Worm (Caenorhabditis elegans) whole organism, early embryonic: Measurements from ENCODE around the gene pho-7.

Experiments
- B0310.2 ChIP-seq: sonication (generic microtip); optimal IDR thresholded peaks from 2 replicates; lab custom pipeline; 2016; ENCODE audit warnings: mild to moderate bottlenecking, missing genetic modification characterization, missing compliant biosample characterization
- F13C5.2 ChIP-seq: sonication (generic microtip); optimal IDR thresholded peaks from 2 replicates; lab custom pipeline; 2017; ENCODE audit warnings: mild to moderate bottlenecking, missing genetic modification characterization, inconsistent platforms, missing compliant biosample characterization
- aly-1 ChIP-seq: sonication (generic microtip); optimal IDR thresholded peaks from 2 replicates; lab custom pipeline; 2016; ENCODE audit warnings: missing genetic modification characterization, missing compliant biosample characterization
- ama-1 ChIP-seq: fragments of 150-350 bp; optimal IDR thresholded peaks from 2 replicates; lab custom pipeline; 2014
- ceh-13 ChIP-seq: fragments of 200-800 bp; sonication (Bioruptor generic); optimal IDR thresholded peaks from 2 replicates; lab custom pipeline; 2018; ENCODE audit warnings: mild to moderate bottlenecking, missing genetic modification characterization, missing compliant biosample characterization
- ceh-36 ChIP-seq: sonication (generic microtip); optimal IDR thresholded peaks from 2 replicates; lab custom pipeline; 2016; ENCODE audit warnings: missing genetic modification characterization, inconsistent platforms, missing compliant biosample characterization
- ets-7 ChIP-seq: sonication (generic microtip); optimal IDR thresholded peaks from 2 replicates; lab custom pipeline; 2016; ENCODE audit warnings: missing genotype, missing genetic modification characterization, missing compliant biosample characterization
- hmbx-1 ChIP-seq: sonication (generic microtip); optimal IDR thresholded peaks from 2 replicates; lab custom pipeline; 2016; ENCODE audit warnings: mild to moderate bottlenecking, missing genetic modification characterization, missing compliant biosample characterization
- pes-1 ChIP-seq: fragments of 200-800 bp; sonication (Bioruptor generic); IDR thresholded peaks from 2 replicates; pipeline ENCODE4 v1.3.6; 2022; ENCODE audit warnings: missing genetic modification reagents, missing genetic modification characterization, missing compliant biosample characterization
- scrt-1 ChIP-seq: fragments of 200-800 bp; sonication (Bioruptor generic); IDR thresholded peaks from 2 replicates; pipeline ENCODE4 v1.3.6; 2022; ENCODE audit warnings: missing genetic modification characterization, missing compliant biosample characterization
- sea-1 ChIP-seq: fragments of 200-800 bp; sonication (Bioruptor generic); conservative IDR thresholded peaks from 2 replicates; pipeline ENCODE4 v1.3.6; 2022; ENCODE audit warnings: missing genetic modification characterization, missing compliant biosample characterization
- tbx-11 ChIP-seq: fragments of 200-800 bp; sonication (Bioruptor generic); IDR thresholded peaks from 2 replicates; pipeline ENCODE4 v1.3.6; 2022; ENCODE audit warnings: missing genetic modification characterization, missing compliant biosample characterization
- tbx-37 ChIP-seq: fragments of 200-800 bp; sonication (Bioruptor generic); conservative IDR thresholded peaks from 2 replicates; pipeline ENCODE4 v1.3.6; 2022; ENCODE audit warnings: missing genetic modification reagents, missing genetic modification characterization, missing compliant biosample characterization
- tra-4 ChIP-seq: sonication (generic microtip); optimal IDR thresholded peaks from 2 replicates; lab custom pipeline; 2017; ENCODE audit warnings: missing genetic modification characterization, missing compliant biosample characterization

- no peak for TF ChIP-seq ceh-36
- no peak for TF ChIP-seq scrt-1 (GFP tag; lab: Robert Waterston, UW)
- TF ChIP-seq tbx-37 = no peak
- TF ChIP-seq sea-1 (GFP tag; lab: Robert Waterston, UW) = no peak
- TF ChIP-seq ama-1 (lab: Kevin White, UChicago) = no peak
- TF ChIP-seq aly-1 (tag; lab: Kevin White, UChicago) = no peak
- no peak for TF ChIP-seq ets-7 (tag; lab: Kevin White, UChicago)
- no peak for TF ChIP-seq tra-4 (tag; lab: Kevin White, UChicago)
- TF ChIP-seq ceh-13 (GFP tag; lab: Kevin White, UChicago) = no peak
- TF ChIP-seq F13C5.2 = no peak
- no peak for TF ChIP-seq tbx-11 (GFP tag; lab: Robert Waterston, UW)
- TF ChIP-seq hmbx-1 (tag; lab: Kevin White, UChicago) = no peak
- TF ChIP-seq pes-1 (GFP tag; lab: Robert Waterston, UW) = no peak
- TF ChIP-seq B0310.2 (tag; lab: Kevin White, UChicago) = no peak
These were observed 18.0 kb upstream of the pho-7 start, which contains the start of gene K09C8.2 for ce11 chrX:10959136-10959535.
